Worm (Caenorhabditis elegans): ENCODE measurements around the gene rhgf-2.

- TF ChIP-seq ztf-23 (GFP tag; IDR thresholded peaks at IDR 0.05) (no peak), klf-2 (GFP tag; conservative IDR thresholded peaks at IDR 0.05) (no peak), med-1 (GFP tag; optimal IDR thresholded peaks at IDR 0.05; ENCODE audit: insufficient read depth) (no peak), T22C8.4 (GFP tag; IDR thresholded peaks at IDR 0.05) (no peak), cog-1 (tag; optimal IDR thresholded peaks at IDR 0.05) (no peak), tab-1 (GFP tag; IDR thresholded peaks at IDR 0.05) (no peak), flt-1 (GFP tag; IDR thresholded peaks at IDR 0.05) (no peak), ref-1 (GFP tag; conservative IDR thresholded peaks at IDR 0.05) (no peak), ztf-29 (GFP tag; IDR thresholded peaks at IDR 0.05) (no peak)
Observed at ce11 chrII:4151499-4152132, 51.0 kb downstream of the rhgf-2 start.
